Worm (Caenorhabditis elegans) whole organism, L1 larva: ENCODE measurements around the gene T01G6.10.
A peak's percentile ranks its signal among the peaks of the same experiment; 100 is the strongest.

ENCODE experiments used
- F16B12.6 ChIP-seq: fragments of 150-350 bp; optimal IDR thresholded peaks from 2 replicates; lab custom pipeline; 2014; ENCODE audit warnings: missing biosample characterization, missing genetic modification characterization
- aha-1 ChIP-seq: fragments of 150-350 bp; optimal IDR thresholded peaks from 2 replicates; lab custom pipeline; 2014; ENCODE audit warnings: missing biosample characterization, missing genetic modification characterization
- alr-1 ChIP-seq: fragments of 200-800 bp; sonication (Bioruptor generic); optimal IDR thresholded peaks from 2 replicates; lab custom pipeline; 2018; ENCODE audit warnings: borderline replicate concordance, mild to moderate bottlenecking, missing genetic modification characterization, missing compliant biosample characterization
- ceh-63 ChIP-seq: fragments of 200-800 bp; sonication (Bioruptor generic); optimal IDR thresholded peaks from 2 replicates; lab custom pipeline; 2018; ENCODE audit warnings: mild to moderate bottlenecking, missing genetic modification characterization, missing compliant biosample characterization
- ceh-8 ChIP-seq: fragments of 200-800 bp; sonication (Bioruptor generic); optimal IDR thresholded peaks from 2 replicates; lab custom pipeline; 2018; ENCODE audit warnings: mild to moderate bottlenecking, missing genetic modification characterization, moderate library complexity, missing compliant biosample characterization
- ceh-82 ChIP-seq, 3 experiments: fragments of 150-350 bp in 1 of 3; sonication (generic microtip) in 2 of 3; optimal IDR thresholded peaks; 2 replicates each; lab custom pipeline; 2014 to 2017; ENCODE audit warnings: missing biosample characterization in 3 of 3, missing genetic modification characterization in 3 of 3
- ceh-90 ChIP-seq: sonication (generic microtip); optimal IDR thresholded peaks from 2 replicates; lab custom pipeline; 2016; ENCODE audit warnings: missing genetic modification characterization, missing compliant biosample characterization
- ces-1 ChIP-seq: fragments of 150-350 bp; optimal IDR thresholded peaks from 2 replicates; lab custom pipeline; 2014; ENCODE audit warnings: missing biosample characterization, missing genetic modification reagents, missing genetic modification characterization
- egl-13 ChIP-seq: sonication (generic microtip); optimal IDR thresholded peaks from 2 replicates; lab custom pipeline; 2016; ENCODE audit warnings: missing genotype, missing genetic modification reagents, missing genetic modification characterization, missing compliant biosample characterization
- elt-2 ChIP-seq: sonication (generic microtip); optimal IDR thresholded peaks from 2 replicates; lab custom pipeline; 2016; ENCODE audit warnings: missing genetic modification characterization, mild to moderate bottlenecking, inconsistent platforms, missing compliant biosample characterization, missing genetic modification reagents
- elt-3 ChIP-seq, 6 experiments: fragments of 150-350 bp in 1 of 6; sonication (generic microtip); optimal IDR thresholded peaks; 2 replicates each; lab custom pipeline; 2017 to 2018; ENCODE audit warnings: missing biosample characterization in 6 of 6, missing genetic modification characterization in 6 of 6, inconsistent platforms in 1 of 6
- fkh-10 ChIP-seq: sonication (generic microtip); optimal IDR thresholded peaks from 2 replicates; lab custom pipeline; 2017; ENCODE audit warnings: missing biosample characterization, missing genetic modification reagents, missing genetic modification characterization
- fkh-4 ChIP-seq: sonication (generic microtip); optimal IDR thresholded peaks from 2 replicates; lab custom pipeline; 2016; ENCODE audit warnings: missing compliant biosample characterization, missing genetic modification characterization, borderline replicate concordance
- fkh-8 ChIP-seq: sonication (generic microtip); optimal IDR thresholded peaks from 2 replicates; lab custom pipeline; 2016; ENCODE audit warnings: mild to moderate bottlenecking, missing genetic modification characterization, missing compliant biosample characterization
- hlh-17 ChIP-seq: fragments of 200-800 bp; sonication (Bioruptor generic); optimal IDR thresholded peaks from 2 replicates; lab custom pipeline; 2018; ENCODE audit warnings: missing genetic modification characterization, mild to moderate bottlenecking, missing compliant biosample characterization, moderate library complexity, borderline replicate concordance
- hlh-4 ChIP-seq: sonication (generic microtip); optimal IDR thresholded peaks from 2 replicates; lab custom pipeline; 2016; ENCODE audit warnings: mild to moderate bottlenecking, missing genetic modification characterization, missing compliant biosample characterization
- hpl-2 ChIP-seq: fragments of 150-350 bp; optimal IDR thresholded peaks from 2 replicates; lab custom pipeline; 2014; ENCODE audit warnings: missing biosample characterization, missing genetic modification reagents, missing genetic modification characterization
- isw-1 ChIP-seq: fragments of 200-800 bp; sonication (Bioruptor generic); IDR thresholded peaks from 2 replicates; pipeline ENCODE4 v1.3.6; 2022; ENCODE audit warnings: missing genetic modification characterization, missing compliant biosample characterization
- lin-13 ChIP-seq: fragments of 150-350 bp; optimal IDR thresholded peaks from 2 replicates; lab custom pipeline; 2014; ENCODE audit warnings: missing biosample characterization, missing genetic modification reagents, missing genetic modification characterization
- lin-15B ChIP-seq: fragments of 150-350 bp; sonication (generic microtip); optimal IDR thresholded peaks from 3 replicates; lab custom pipeline; 2014; ENCODE audit warnings: missing biosample characterization, missing genetic modification characterization
- lin-35 ChIP-seq, 2 experiments: fragments of 150-350 bp; optimal IDR thresholded peaks; 2 replicates each; lab custom pipeline; 2014; ENCODE audit warnings: missing biosample characterization in 2 of 2, missing genetic modification characterization in 2 of 2, missing genetic modification reagents in 2 of 2
- lin-39 ChIP-seq: fragments of 150-350 bp; optimal IDR thresholded peaks from 2 replicates; lab custom pipeline; 2014; ENCODE audit warnings: missing biosample characterization, missing genetic modification reagents, missing genetic modification characterization
- mef-2 ChIP-seq: fragments of 150-350 bp; optimal IDR thresholded peaks from 2 replicates; lab custom pipeline; 2014; ENCODE audit warnings: missing biosample characterization, missing genetic modification characterization
- mep-1 ChIP-seq: fragments of 150-350 bp; optimal IDR thresholded peaks from 2 replicates; lab custom pipeline; 2014; ENCODE audit warnings: missing biosample characterization, missing genetic modification characterization
- nhr-11 ChIP-seq: fragments of 150-350 bp; optimal IDR thresholded peaks from 2 replicates; lab custom pipeline; 2014; ENCODE audit warnings: missing biosample characterization, missing genetic modification characterization
- nhr-20 ChIP-seq: sonication (generic microtip); optimal IDR thresholded peaks from 2 replicates; lab custom pipeline; 2016; ENCODE audit warnings: mild to moderate bottlenecking, missing genetic modification characterization, missing compliant biosample characterization
- nhr-47 ChIP-seq: sonication (generic microtip); optimal IDR thresholded peaks from 2 replicates; lab custom pipeline; 2016; ENCODE audit warnings: mild to moderate bottlenecking, missing genetic modification characterization, moderate library complexity, missing compliant biosample characterization
- nhr-71 ChIP-seq: sonication (generic microtip); optimal IDR thresholded peaks from 2 replicates; lab custom pipeline; 2016; ENCODE audit warnings: mild to moderate bottlenecking, missing genetic modification characterization, moderate library complexity, missing compliant biosample characterization
- nhr-77 ChIP-seq: fragments of 150-350 bp; optimal IDR thresholded peaks from 2 replicates; lab custom pipeline; 2014; ENCODE audit warnings: missing biosample characterization, missing genetic modification characterization
- pag-3 ChIP-seq: sonication (generic microtip); optimal IDR thresholded peaks from 2 replicates; lab custom pipeline; 2017; ENCODE audit warnings: missing genetic modification characterization, mild to moderate bottlenecking, missing compliant biosample characterization, antibody characterized with exemption, borderline replicate concordance; ENCODE audit not compliant: insufficient read depth
- rnt-1 ChIP-seq: sonication (generic microtip); optimal IDR thresholded peaks from 2 replicates; lab custom pipeline; 2016; ENCODE audit warnings: mild to moderate bottlenecking, missing genetic modification characterization, moderate library complexity, missing compliant biosample characterization
- skn-1 ChIP-seq: fragments of 150-350 bp; optimal IDR thresholded peaks from 2 replicates; lab custom pipeline; 2014; ENCODE audit warnings: missing biosample characterization, missing genetic modification characterization
- snu-23 ChIP-seq: sonication (generic microtip); optimal IDR thresholded peaks from 2 replicates; lab custom pipeline; 2016; ENCODE audit warnings: missing genetic modification characterization, missing compliant biosample characterization
- sox-4 ChIP-seq: sonication (generic microtip); optimal IDR thresholded peaks from 2 replicates; lab custom pipeline; 2016; ENCODE audit warnings: missing genetic modification characterization, missing compliant biosample characterization
- sptf-1 ChIP-seq: fragments of 150-350 bp; optimal IDR thresholded peaks from 2 replicates; lab custom pipeline; 2014; ENCODE audit warnings: missing biosample characterization, missing genetic modification characterization
- sup-37 ChIP-seq: fragments of 200-800 bp; sonication (Bioruptor generic); optimal IDR thresholded peaks from 2 replicates; lab custom pipeline; 2018; ENCODE audit warnings: mild to moderate bottlenecking, missing genetic modification characterization, missing compliant biosample characterization
- tbx-2 ChIP-seq: sonication (generic microtip); optimal IDR thresholded peaks from 2 replicates; lab custom pipeline; 2016; ENCODE audit warnings: missing genetic modification characterization, missing compliant biosample characterization
- tlp-1 ChIP-seq: fragments of 150-350 bp; optimal IDR thresholded peaks from 2 replicates; lab custom pipeline; 2014; ENCODE audit warnings: missing biosample characterization, missing genetic modification characterization
- unc-130 ChIP-seq: fragments of 150-350 bp; optimal IDR thresholded peaks from 2 replicates; lab custom pipeline; 2017; ENCODE audit warnings: missing biosample characterization, missing genetic modification characterization, inconsistent platforms
- unc-30 ChIP-seq: sonication (generic microtip); optimal IDR thresholded peaks from 2 replicates; lab custom pipeline; 2017; ENCODE audit warnings: missing biosample characterization, missing genetic modification characterization
- unc-62 ChIP-seq: fragments of 150-350 bp; optimal IDR thresholded peaks from 2 replicates; lab custom pipeline; 2014; ENCODE audit warnings: missing biosample characterization, missing genetic modification reagents, missing genetic modification characterization
- zag-1 ChIP-seq: fragments of 150-350 bp; optimal IDR thresholded peaks from 2 replicates; lab custom pipeline; 2014; ENCODE audit warnings: missing biosample characterization, missing genetic modification characterization
- ztf-11 ChIP-seq, 2 experiments: sonication (generic microtip); optimal IDR thresholded peaks; 2 replicates each; lab custom pipeline; 2016 to 2017; ENCODE audit warnings: missing genetic modification characterization in 2 of 2, missing biosample characterization in 1 of 2, missing compliant biosample characterization in 1 of 2

T01G6.10 gene

ce11 chrV:484285-484890 is 18.6 kb downstream of the T01G6.10 start, which contains the start of gene nhr-212 (continued):
- no peak for TF ChIP-seq ceh-63 (GFP tag; lab: Kevin White, UChicago)
- no peak for TF ChIP-seq sptf-1 (tag; lab: Kevin White, UChicago)
- no peak for TF ChIP-seq zag-1
- TF ChIP-seq fkh-8: no peak
- no peak for TF ChIP-seq hlh-17 (GFP tag; lab: Kevin White, UChicago)
- TF ChIP-seq rnt-1: no peak
- TF ChIP-seq mep-1 (tag; lab: Kevin White, UChicago): no peak
- TF ChIP-seq unc-130 (tag; lab: Kevin White, UChicago): no peak
- no peak for TF ChIP-seq fkh-4 (tag; lab: Kevin White, UChicago)
- no peak for TF ChIP-seq egl-13
- TF ChIP-seq unc-30 (tag; lab: Kevin White, UChicago): no peak
- peak; percentile 36 for TF ChIP-seq nhr-71 (tag; lab: Kevin White, UChicago)
- no peak for TF ChIP-seq fkh-10
- peak; percentile 57 for TF ChIP-seq nhr-77
- TF ChIP-seq elt-3 (tag; optimal IDR thresholded peaks at IDR 0.05; lab: Kevin White, UChicago): no peak
- TF ChIP-seq lin-39: no peak
- peak; percentile 42 for TF ChIP-seq elt-2 (tag; lab: Kevin White, UChicago)
- TF ChIP-seq lin-13 (GFP tag; lab: Kevin White, UChicago): no peak
- TF ChIP-seq ceh-8 (GFP tag; lab: Kevin White, UChicago): no peak
- no peak for TF ChIP-seq sup-37 (GFP tag; lab: Kevin White, UChicago)
- TF ChIP-seq skn-1 (tag; lab: Kevin White, UChicago): no peak
- TF ChIP-seq aha-1 (tag; lab: Kevin White, UChicago): no peak
- TF ChIP-seq nhr-20: peak; percentile 55
- no peak for TF ChIP-seq isw-1 (GFP tag; lab: Robert Waterston, UW)
- no peak for TF ChIP-seq hpl-2
- peak; percentile 18 for TF ChIP-seq snu-23
- TF ChIP-seq ceh-82 (tag; optimal IDR thresholded peaks at IDR 0.05; lab: Kevin White, UChicago): no peak
- TF ChIP-seq lin-15B (tag; lab: Kevin White, UChicago): no peak
- TF ChIP-seq tlp-1 (tag; lab: Kevin White, UChicago): no peak
- no peak for TF ChIP-seq ztf-11 (tag; optimal IDR thresholded peaks at IDR 0.05; lab: Kevin White, UChicago)
- TF ChIP-seq unc-62 (GFP tag; lab: Kevin White, UChicago): no peak
- TF ChIP-seq alr-1 (tag; lab: Kevin White, UChicago): no peak
- peak; percentile 9 for TF ChIP-seq tbx-2 (tag; lab: Kevin White, UChicago)
- TF ChIP-seq pag-3 (tag; lab: Kevin White, UChicago): no peak
- TF ChIP-seq hlh-4 (tag; lab: Kevin White, UChicago): no peak
- no peak for TF ChIP-seq mef-2
- peak in 1 of 2 experiments; percentile 53 for TF ChIP-seq lin-35 (GFP tag; optimal IDR thresholded peaks at IDR 0.05; lab: Kevin White, UChicago)
- no peak for TF ChIP-seq nhr-11
- no peak for TF ChIP-seq F16B12.6 (tag; lab: Kevin White, UChicago)
- TF ChIP-seq sox-4 (tag; lab: Kevin White, UChicago): no peak
- no peak for TF ChIP-seq ceh-90 (tag; lab: Kevin White, UChicago)
- no peak for TF ChIP-seq nhr-47
- no peak for TF ChIP-seq ces-1
- TF ChIP-seq, all 84 proteins: peak for 13
